Fruit fly (Drosophila melanogaster): ENCODE results near the gene CG8219.
A peak's percentile ranks its signal among the peaks of the same experiment; 100 is the strongest.

The CG8219 gene

dm6 chr3L:6162483-6163128 is 37.7 kb upstream of the CG8219 start, which contains the start of gene Prdm13:
Gene Prdm13 (plus strand): TSS chr3L:6163127.
- TF ChIP-seq crol (GFP tag; IDR thresholded peaks at IDR 0.05) (peak; percentile 27; the same call in 1 of the 2 replicates), nerfin-1 (tag; optimal IDR thresholded peaks at IDR 0.05) (peak; percentile 95), gsb-n (tag; optimal IDR thresholded peaks at IDR 0.05) (peak; percentile 50), Jarid2 (GFP tag; optimal IDR thresholded peaks at IDR 0.05) (no peak), Max (GFP tag; optimal IDR thresholded peaks at IDR 0.05) (no peak), ro (GFP tag; IDR thresholded peaks at IDR 0.05) (no peak), az2 (GFP tag; optimal IDR thresholded peaks at IDR 0.05) (no peak), gsb (GFP tag; IDR thresholded peaks at IDR 0.05) (no peak), chinmo (GFP tag; IDR thresholded peaks at IDR 0.05; ENCODE audit: partially characterized antibody) (no peak), oc (tag; optimal IDR thresholded peaks at IDR 0.05) (peak; percentile 77), pros (GFP tag; optimal IDR thresholded peaks at IDR 0.05) (peak; percentile 72), CG6854 (GFP tag; optimal IDR thresholded peaks at IDR 0.05) (no peak), CG4360 (GFP tag; IDR thresholded peaks at IDR 0.05) (peak; percentile 52; the same call in 1 of the 2 replicates), nerfin-2 (GFP tag; IDR thresholded peaks at IDR 0.05; ENCODE audit: partially characterized antibody) (peak; percentile 21; the same call in 1 of the 2 replicates)

dm6 chr3L:6173826-6174255 is 26.4 kb upstream of the CG8219 start, which contains the start of the genes fmt and CG7376:
Gene fmt (minus strand): TSS chr3L:6173880.
Gene CG7376 (plus strand): TSS chr3L:6174248.
- no peak for TF ChIP-seq ewg (GFP tag; optimal IDR thresholded peaks at IDR 0.05)
- no peak for TF ChIP-seq ab (GFP tag; optimal IDR thresholded peaks at IDR 0.05)
- TF ChIP-seq Nf-YA (GFP tag; IDR thresholded peaks at IDR 0.05) = no peak
- no peak for TF ChIP-seq Spps (tag; optimal IDR thresholded peaks at IDR 0.05)
- no peak for TF ChIP-seq crp (GFP tag; optimal IDR thresholded peaks at IDR 0.05)
- no peak for TF ChIP-seq Poxn (GFP tag; IDR thresholded peaks at IDR 0.05)
- no peak for TF ChIP-seq fu2 (GFP tag; optimal IDR thresholded peaks at IDR 0.05)
- peak in 1 of 3 experiments; percentile 64 for TF ChIP-seq Stat92E (GFP tag; optimal IDR thresholded peaks at IDR 0.05)
- no peak for TF ChIP-seq CG5953 (GFP tag; IDR thresholded peaks at IDR 0.05)
- no peak for TF ChIP-seq pb (GFP tag; optimal IDR thresholded peaks at IDR 0.05)
- TF ChIP-seq CG31388 (GFP tag; optimal IDR thresholded peaks at IDR 0.05) = no peak
- no peak for TF ChIP-seq CG31441 (GFP tag; IDR thresholded peaks at IDR 0.05)
- no peak for TF ChIP-seq gcm2 (GFP tag; optimal IDR thresholded peaks at IDR 0.05)
- no peak for TF ChIP-seq Nf-YC (tag; optimal IDR thresholded peaks at IDR 0.05)
- TF ChIP-seq CG4328 (GFP tag; optimal IDR thresholded peaks at IDR 0.05) = peak; percentile 11
- peak; percentile 93 for TF ChIP-seq CG7357 (GFP tag; IDR thresholded peaks at IDR 0.05)
- no peak for TF ChIP-seq CG8944 (GFP tag; optimal IDR thresholded peaks at IDR 0.05)
- no peak for TF ChIP-seq ara (GFP tag; IDR thresholded peaks at IDR 0.05)
- no peak for TF ChIP-seq tio (GFP tag; optimal IDR thresholded peaks at IDR 0.05)
- TF ChIP-seq CG2712 (tag; optimal IDR thresholded peaks at IDR 0.05) = no peak
- no peak for TF ChIP-seq CG31224 (GFP tag; IDR thresholded peaks at IDR 0.05)
- TF ChIP-seq CG8924 (tag; optimal IDR thresholded peaks at IDR 0.05) = no peak
- no peak for TF ChIP-seq Ravus (GFP tag; IDR thresholded peaks at IDR 0.05)
- no peak for TF ChIP-seq zf30C (GFP tag; optimal IDR thresholded peaks at IDR 0.05)
- TF ChIP-seq fd3F (GFP tag; optimal IDR thresholded peaks at IDR 0.05) = peak; percentile 37
- TF ChIP-seq CG5180 (GFP tag; optimal IDR thresholded peaks at IDR 0.05) = no peak
- peak; percentile 75; the same call in 2 of the 4 replicates for TF ChIP-seq chinmo (GFP tag; IDR thresholded peaks at IDR 0.05; ENCODE audit: partially characterized antibody)
- no peak for TF ChIP-seq CG3407 (GFP tag; optimal IDR thresholded peaks at IDR 0.05)
- TF ChIP-seq wek (GFP tag; optimal IDR thresholded peaks at IDR 0.05) = no peak
- TF ChIP-seq Hr78 (GFP tag; optimal IDR thresholded peaks at IDR 0.05) = no peak
- no peak for TF ChIP-seq Bdp1 (GFP tag; optimal IDR thresholded peaks at IDR 0.05)
- TF ChIP-seq sd (tag; optimal IDR thresholded peaks at IDR 0.05) = no peak
- TF ChIP-seq jing (GFP tag; optimal IDR thresholded peaks at IDR 0.05) = no peak
- TF ChIP-seq CG12219 (GFP tag; optimal IDR thresholded peaks at IDR 0.05) = no peak
- TF ChIP-seq CG4424 (GFP tag; optimal IDR thresholded peaks at IDR 0.05) = no peak
